Fruit fly (Drosophila melanogaster) whole organism, wandering third instar larva: ENCODE data around the gene Stt3A.

ENCODE experiments used
- Abd-B ChIP-seq: fragments of >200 bp; optimal IDR thresholded peaks from 2 replicates; lab custom pipeline; 2017; ENCODE audit warnings: missing biosample characterization, missing genetic modification characterization
- GATAd ChIP-seq: sonication (Bioruptor generic); optimal IDR thresholded peaks from 2 replicates; lab custom pipeline; 2016; ENCODE audit warnings: missing biosample characterization, missing genetic modification characterization
- h ChIP-seq: fragments of 200-800 bp; sonication (Bioruptor generic); optimal IDR thresholded peaks from 3 replicates; lab custom pipeline; 2016; ENCODE audit warnings: missing biosample characterization, mild to moderate bottlenecking, missing genetic modification characterization
- usp ChIP-seq: fragments of >200 bp; optimal IDR thresholded peaks from 2 replicates; lab custom pipeline; 2017; ENCODE audit warnings: missing biosample characterization, missing genetic modification characterization

- TF ChIP-seq Abd-B (GFP tag; lab: Kevin White, UChicago) (no peak), h (GFP tag; lab: Kevin White, UChicago) (no peak), GATAd (no peak), usp (GFP tag; lab: Kevin White, UChicago) (no peak)
These were observed 36.2 kb downstream of the Stt3A start for dm6 chrX:21017568-21017967.
